Worm (Caenorhabditis elegans): ENCODE data around the gene Y66D12A.7.

DNA sequence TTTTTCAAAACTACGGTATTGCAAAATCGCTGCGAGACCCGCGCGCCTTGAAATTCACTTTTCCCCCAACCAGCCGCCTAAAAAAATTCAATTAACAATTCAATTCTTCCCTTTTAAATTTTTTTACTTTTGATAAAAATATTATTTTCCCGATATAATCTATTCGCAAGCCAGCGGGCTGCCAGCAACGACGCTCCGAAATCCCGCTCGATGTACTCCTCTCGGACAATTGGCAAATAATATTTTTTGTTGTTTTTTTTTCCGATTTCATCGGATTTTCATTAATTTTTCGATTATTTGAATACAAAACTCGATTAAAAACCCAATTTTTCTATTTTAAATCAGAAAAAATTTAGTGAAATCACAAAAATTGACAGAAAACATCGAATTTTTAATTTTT lies 35.5 kb upstream of the Y66D12A.7 start:
- TF ChIP-seq him-1 (tag; optimal IDR thresholded peaks at IDR 0.05) (no peak), dao-5 (tag; optimal IDR thresholded peaks at IDR 0.05) (no peak), W03F9.2 (tag; optimal IDR thresholded peaks at IDR 0.05) (no peak)
